Worm (Caenorhabditis elegans) whole organism, mixed stage, embryonic: Measurements from ENCODE around the gene F13D11.4.

Source experiments
- ces-1 ChIP-seq: fragments of 150-350 bp; optimal IDR thresholded peaks from 2 replicates; lab custom pipeline; 2014; ENCODE audit warnings: missing biosample characterization, missing genetic modification reagents, missing genetic modification characterization
- lin-13 ChIP-seq: fragments of 150-350 bp; optimal IDR thresholded peaks from 2 replicates; lab custom pipeline; 2014; ENCODE audit warnings: missing biosample characterization, missing genetic modification characterization
- lsy-2 ChIP-seq: fragments of 150-350 bp; optimal IDR thresholded peaks from 2 replicates; lab custom pipeline; 2014; ENCODE audit warnings: missing biosample characterization, missing genetic modification characterization
- mab-5 ChIP-seq: fragments of 150-350 bp; optimal IDR thresholded peaks from 2 replicates; lab custom pipeline; 2014; ENCODE audit warnings: missing biosample characterization, missing genetic modification characterization
- nhr-12 ChIP-seq: fragments of 150-350 bp; optimal IDR thresholded peaks from 2 replicates; lab custom pipeline; 2014; ENCODE audit warnings: missing biosample characterization, missing genetic modification characterization
- nhr-2 ChIP-seq: fragments of 150-350 bp; optimal IDR thresholded peaks from 2 replicates; lab custom pipeline; 2014; ENCODE audit warnings: missing biosample characterization, missing genetic modification characterization
- snpc-4 ChIP-seq: fragments of 150-350 bp; optimal IDR thresholded peaks from 2 replicates; lab custom pipeline; 2014; ENCODE audit warnings: missing biosample characterization, missing genetic modification characterization
- ztf-11 ChIP-seq: fragments of 150-350 bp; optimal IDR thresholded peaks from 2 replicates; lab custom pipeline; 2014; ENCODE audit warnings: missing biosample characterization, missing genetic modification characterization

DNA sequence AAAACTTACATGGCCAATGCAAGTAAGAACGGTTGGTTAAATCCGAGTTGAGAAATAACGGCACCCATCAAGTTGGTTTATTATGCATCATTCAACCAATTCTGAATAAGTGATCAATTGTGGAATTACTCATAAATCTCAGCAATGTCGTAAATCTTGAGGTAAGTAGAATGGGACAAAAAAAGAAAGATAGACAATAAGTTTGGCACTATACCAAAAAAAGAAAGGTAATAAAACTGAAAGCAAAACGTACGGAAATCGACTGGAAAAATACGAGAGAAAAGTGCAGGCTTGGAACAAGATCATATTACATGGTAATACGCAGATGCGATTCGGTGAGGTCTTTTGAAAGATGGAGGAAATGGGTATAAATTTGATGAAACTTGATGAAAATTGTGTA lies 35.9 kb downstream of the F13D11.4 start, which contains the start of gene F46G11.4:
- TF ChIP-seq mab-5 (tag; lab: Kevin White, UChicago), result no peak
- no peak for TF ChIP-seq snpc-4 (tag; lab: Kevin White, UChicago)
- no peak for TF ChIP-seq nhr-12 (tag; lab: Kevin White, UChicago)
- no peak for TF ChIP-seq ces-1 (GFP tag; lab: Kevin White, UChicago)
- TF ChIP-seq ztf-11 (tag; lab: Kevin White, UChicago), result no peak
- TF ChIP-seq lin-13 (tag; lab: Kevin White, UChicago), result no peak
- no peak for TF ChIP-seq nhr-2 (tag; lab: Kevin White, UChicago)
- TF ChIP-seq lsy-2 (tag; lab: Kevin White, UChicago), result no peak
